Worm (Caenorhabditis elegans) whole organism, young adult: ENCODE results near the gene srh-39.

Source experiments
- B0019.2 ChIP-seq: fragments of 200-800 bp; sonication (Bioruptor generic); conservative IDR thresholded peaks from 2 replicates; pipeline ENCODE4 v1.3.6; 2022; ENCODE audit warnings: missing genetic modification reagents, missing genetic modification characterization, missing compliant biosample characterization
- C06A6.2 ChIP-seq: fragments of 200-800 bp; sonication (Bioruptor generic); conservative IDR thresholded peaks from 2 replicates; pipeline ENCODE4 v1.3.6; 2022; ENCODE audit warnings: missing genetic modification characterization, missing compliant biosample characterization
- D2030.7 ChIP-seq: fragments of 200-800 bp; sonication (Bioruptor generic); IDR thresholded peaks from 2 replicates; pipeline ENCODE4 v1.3.6; 2022; ENCODE audit warnings: missing genetic modification reagents, missing genetic modification characterization, missing compliant biosample characterization
- F10E7.11 ChIP-seq: sonication (generic microtip); optimal IDR thresholded peaks from 2 replicates; lab custom pipeline; 2017; ENCODE audit warnings: mild to moderate bottlenecking, missing genetic modification characterization, moderate library complexity, missing compliant biosample characterization
- F23B12.7 ChIP-seq: sonication (generic microtip); optimal IDR thresholded peaks from 2 replicates; lab custom pipeline; 2017; ENCODE audit warnings: missing genetic modification characterization, mild to moderate bottlenecking, missing compliant biosample characterization, antibody characterized with exemption, moderate library complexity; ENCODE audit not compliant: insufficient read depth
- F33H1.4 ChIP-seq: fragments of 200-800 bp; sonication (Bioruptor generic); IDR thresholded peaks from 2 replicates; pipeline ENCODE4 v1.3.6; 2022; ENCODE audit warnings: missing genetic modification reagents, missing genetic modification characterization, missing compliant biosample characterization
- F55B11.4 ChIP-seq: sonication (generic microtip); optimal IDR thresholded peaks from 2 replicates; lab custom pipeline; 2016; ENCODE audit warnings: missing compliant biosample characterization, missing genetic modification characterization, borderline replicate concordance; ENCODE audit not compliant: insufficient read depth
- Y56A3A.18 ChIP-seq: fragments of 200-800 bp; sonication (Bioruptor generic); IDR thresholded peaks from 2 replicates; pipeline ENCODE4 v1.3.6; 2022; ENCODE audit warnings: missing genetic modification reagents, missing genetic modification characterization, missing compliant biosample characterization
- athp-1 ChIP-seq: sonication (generic microtip); optimal IDR thresholded peaks from 2 replicates; lab custom pipeline; 2017; ENCODE audit warnings: mild to moderate bottlenecking, missing genetic modification characterization, missing compliant biosample characterization
- bed-1 ChIP-seq: fragments of 200-800 bp; sonication (Bioruptor generic); IDR thresholded peaks from 2 replicates; pipeline ENCODE4 v1.3.6; 2022; ENCODE audit warnings: missing genetic modification reagents, missing genetic modification characterization, missing compliant biosample characterization
- ceh-27 ChIP-seq: fragments of 200-800 bp; sonication (Bioruptor generic); optimal IDR thresholded peaks from 2 replicates; lab custom pipeline; 2018; ENCODE audit warnings: mild to moderate bottlenecking, missing genetic modification characterization, moderate library complexity, missing compliant biosample characterization
- ceh-40 ChIP-seq: fragments of 200-800 bp; sonication (Bioruptor generic); IDR thresholded peaks from 2 replicates; pipeline ENCODE4 v1.3.6; 2022; ENCODE audit warnings: missing genetic modification characterization, missing compliant biosample characterization
- ceh-91 ChIP-seq: fragments of 200-800 bp; sonication (Bioruptor generic); IDR thresholded peaks from 2 replicates; pipeline ENCODE4 v1.3.6; 2022; ENCODE audit warnings: missing genetic modification reagents, missing genetic modification characterization, missing compliant biosample characterization
- dox-1 ChIP-seq: fragments of 200-800 bp; sonication (Bioruptor generic); IDR thresholded peaks from 2 replicates; pipeline ENCODE4 v1.3.6; 2022; ENCODE audit warnings: missing genetic modification reagents, missing genetic modification characterization, missing compliant biosample characterization
- dpl-1 ChIP-seq: fragments of 150-350 bp; optimal IDR thresholded peaks from 2 replicates; lab custom pipeline; 2014; ENCODE audit warnings: missing biosample characterization, missing genetic modification reagents, missing genetic modification characterization
- efl-1 ChIP-seq: fragments of 150-350 bp; optimal IDR thresholded peaks from 2 replicates; lab custom pipeline; 2014; ENCODE audit warnings: missing biosample characterization, missing genetic modification reagents, missing genetic modification characterization
- egl-44 ChIP-seq: fragments of 200-800 bp; sonication (Bioruptor generic); IDR thresholded peaks from 2 replicates; pipeline ENCODE4 v1.3.6; 2022; ENCODE audit warnings: missing genetic modification reagents, missing genetic modification characterization, missing compliant biosample characterization
- ekl-4 ChIP-seq: fragments of 200-800 bp; sonication (Bioruptor generic); IDR thresholded peaks from 2 replicates; pipeline ENCODE4 v1.3.6; 2022; ENCODE audit warnings: missing genetic modification reagents, missing genetic modification characterization, missing compliant biosample characterization
- him-1 ChIP-seq: sonication (generic microtip); optimal IDR thresholded peaks from 2 replicates; lab custom pipeline; 2016; ENCODE audit warnings: missing genotype, missing genetic modification reagents, missing genetic modification characterization, missing compliant biosample characterization
- hmg-1.2 ChIP-seq: fragments of 200-800 bp; sonication (Bioruptor generic); IDR thresholded peaks from 2 replicates; pipeline ENCODE4 v1.3.6; 2022; ENCODE audit warnings: missing genetic modification reagents, missing genetic modification characterization, missing compliant biosample characterization
- hmg-20 ChIP-seq: fragments of 200-800 bp; sonication (Bioruptor generic); IDR thresholded peaks from 2 replicates; pipeline ENCODE4 v1.3.6; 2022; ENCODE audit warnings: missing genetic modification reagents, missing genetic modification characterization, missing compliant biosample characterization
- lin-35 ChIP-seq, 3 experiments: fragments of 150-350 bp in 2 of 3; sonication (generic microtip) in 1 of 3; optimal IDR thresholded peaks; 2 replicates each; lab custom pipeline; 2014 to 2018; ENCODE audit warnings: missing biosample characterization in 3 of 3, missing genetic modification characterization in 3 of 3, missing genetic modification reagents in 3 of 3
- lin-40 ChIP-seq: sonication (generic microtip); optimal IDR thresholded peaks from 2 replicates; lab custom pipeline; 2016; ENCODE audit warnings: missing genetic modification characterization, mild to moderate bottlenecking, missing compliant biosample characterization, missing genotype, missing genetic modification reagents
- lin-54 ChIP-seq: fragments of 200-800 bp; sonication (Bioruptor generic); optimal IDR thresholded peaks from 2 replicates; lab custom pipeline; 2018; ENCODE audit warnings: mild to moderate bottlenecking, missing genetic modification characterization, missing compliant biosample characterization
- lsl-1 ChIP-seq: fragments of 200-800 bp; sonication (Bioruptor generic); optimal IDR thresholded peaks from 2 replicates; lab custom pipeline; 2018; ENCODE audit warnings: mild to moderate bottlenecking, missing genetic modification characterization, moderate library complexity, missing compliant biosample characterization
- madf-6 ChIP-seq: fragments of 200-800 bp; sonication (Bioruptor generic); IDR thresholded peaks from 2 replicates; pipeline ENCODE4 v1.3.6; 2022; ENCODE audit warnings: missing genetic modification reagents, missing genetic modification characterization, missing compliant biosample characterization
- madf-8 ChIP-seq: fragments of 200-800 bp; sonication (Bioruptor generic); conservative IDR thresholded peaks from 2 replicates; pipeline ENCODE4 v1.3.6; 2022; ENCODE audit warnings: missing genetic modification reagents, missing genetic modification characterization, missing compliant biosample characterization
- mcd-1 ChIP-seq: fragments of 200-800 bp; sonication (Bioruptor generic); IDR thresholded peaks from 2 replicates; pipeline ENCODE4 v1.3.6; 2022; ENCODE audit warnings: missing genetic modification reagents, missing genetic modification characterization, missing compliant biosample characterization
- mxl-1 ChIP-seq: sonication (generic microtip); optimal IDR thresholded peaks from 2 replicates; lab custom pipeline; 2016; ENCODE audit warnings: missing genetic modification characterization, missing compliant biosample characterization
- nfya-2 ChIP-seq: fragments of 200-800 bp; sonication (Bioruptor generic); IDR thresholded peaks from 2 replicates; pipeline ENCODE4 v1.3.6; 2022; ENCODE audit warnings: missing genetic modification reagents, missing genetic modification characterization, missing compliant biosample characterization
- pha-4 ChIP-seq: fragments of 150-350 bp; sonication (generic microtip); optimal IDR thresholded peaks from 2 replicates; lab custom pipeline; 2014; ENCODE audit warnings: missing biosample characterization, missing genetic modification reagents, missing genetic modification characterization
- sea-2 ChIP-seq: fragments of 200-800 bp; sonication (Bioruptor generic); IDR thresholded peaks from 2 replicates; pipeline ENCODE4 v1.3.6; 2022; ENCODE audit warnings: missing genetic modification characterization, missing compliant biosample characterization
- somi-1 ChIP-seq: fragments of 200-800 bp; sonication (Bioruptor generic); optimal IDR thresholded peaks from 2 replicates; lab custom pipeline; 2018; ENCODE audit warnings: mild to moderate bottlenecking, missing genetic modification characterization, missing compliant biosample characterization
- unc-130 ChIP-seq: sonication (generic microtip); optimal IDR thresholded peaks from 2 replicates; lab custom pipeline; 2016; ENCODE audit warnings: missing genetic modification reagents, missing genetic modification characterization, missing compliant biosample characterization
- xnd-1 ChIP-seq: sonication (generic microtip); optimal IDR thresholded peaks from 2 replicates; lab custom pipeline; 2016; ENCODE audit warnings: missing genotype, missing genetic modification reagents, missing genetic modification characterization, missing compliant biosample characterization
- zfh-2 ChIP-seq: fragments of 200-800 bp; sonication (Bioruptor generic); conservative IDR thresholded peaks from 2 replicates; pipeline ENCODE4 v1.3.6; 2022; ENCODE audit warnings: missing genetic modification reagents, missing genetic modification characterization, missing compliant biosample characterization
- ztf-3 ChIP-seq: fragments of 200-800 bp; sonication (Bioruptor generic); optimal IDR thresholded peaks from 2 replicates; lab custom pipeline; 2018; ENCODE audit warnings: mild to moderate bottlenecking, missing genetic modification characterization, missing compliant biosample characterization

srh-39 gene

ce11 chrII:7781102-7781616 lies 15.8 kb upstream of the srh-39 start, which contains the start of the genes snpc-1.1 and spdl-1:
snpc-1.1 (minus strand) TSS chrII:7781301.
spdl-1 (plus strand) TSS chrII:7781566.
- peak; percentile 36 for TF ChIP-seq F23B12.7
- TF ChIP-seq madf-6, result peak; percentile 46; the same call in 1 of the 2 replicates
- TF ChIP-seq athp-1 (tag; lab: Kevin White, UChicago), result no peak
- TF ChIP-seq sea-2 (GFP tag; lab: Robert Waterston, UW), result no peak
- peak; percentile 33 for TF ChIP-seq lin-54 (GFP tag; lab: Kevin White, UChicago)
- no peak for TF ChIP-seq ekl-4 (GFP tag; lab: Robert Waterston, UW)
- peak; percentile 79 for TF ChIP-seq mcd-1
- no peak for TF ChIP-seq unc-130 (GFP tag; lab: Kevin White, UChicago)
- TF ChIP-seq B0019.2 (GFP tag; lab: Robert Waterston, UW), result no peak
- 0 out of 2 replicates have a peak, but pooled peaks have one; percentile 41 for TF ChIP-seq madf-8 (GFP tag; lab: Robert Waterston, UW)
- no peak for TF ChIP-seq lin-40
- TF ChIP-seq lin-35 (GFP tag; optimal IDR thresholded peaks at IDR 0.05; lab: Kevin White, UChicago), result peak in 1 of 3 experiments; percentile 53
- peak; percentile 45; the same call in 1 of the 2 replicates for TF ChIP-seq dox-1 (GFP tag; lab: Robert Waterston, UW)
- no peak for TF ChIP-seq Y56A3A.18 (GFP tag; lab: Robert Waterston, UW)
- no peak for TF ChIP-seq pha-4 (tag; lab: Kevin White, UChicago)
- peak; percentile 88 for TF ChIP-seq efl-1 (GFP tag; lab: Kevin White, UChicago)
- TF ChIP-seq egl-44 (GFP tag; lab: Robert Waterston, UW), result no peak
- no peak for TF ChIP-seq F55B11.4
- 0 out of 2 replicates have a peak, but pooled peaks have one; percentile 30 for TF ChIP-seq ceh-91
- peak; percentile 29 for TF ChIP-seq lsl-1 (GFP tag; lab: Kevin White, UChicago)
- TF ChIP-seq F33H1.4 (GFP tag; lab: Robert Waterston, UW), result peak; percentile 31; the same call in 1 of the 2 replicates
- no peak for TF ChIP-seq him-1
- TF ChIP-seq hmg-20 (GFP tag; lab: Robert Waterston, UW), result no peak
- no peak for TF ChIP-seq nfya-2 (GFP tag; lab: Robert Waterston, UW)
- TF ChIP-seq xnd-1 (tag; lab: Kevin White, UChicago), result peak; percentile 2
- no peak for TF ChIP-seq ztf-3 (GFP tag; lab: Kevin White, UChicago)
- TF ChIP-seq dpl-1, result peak; percentile 72
- no peak for TF ChIP-seq mxl-1 (tag; lab: Kevin White, UChicago)
- no peak for TF ChIP-seq bed-1 (GFP tag; lab: Robert Waterston, UW)
- peak; percentile 21; the same call in 1 of the 2 replicates for TF ChIP-seq hmg-1.2 (GFP tag; lab: Robert Waterston, UW)
- TF ChIP-seq C06A6.2 (GFP tag; lab: Robert Waterston, UW), result no peak
- TF ChIP-seq somi-1, result no peak
- TF ChIP-seq ceh-27, result no peak
- TF ChIP-seq D2030.7, result 0 out of 2 replicates have a peak, but pooled peaks have one; percentile 21

DNA sequence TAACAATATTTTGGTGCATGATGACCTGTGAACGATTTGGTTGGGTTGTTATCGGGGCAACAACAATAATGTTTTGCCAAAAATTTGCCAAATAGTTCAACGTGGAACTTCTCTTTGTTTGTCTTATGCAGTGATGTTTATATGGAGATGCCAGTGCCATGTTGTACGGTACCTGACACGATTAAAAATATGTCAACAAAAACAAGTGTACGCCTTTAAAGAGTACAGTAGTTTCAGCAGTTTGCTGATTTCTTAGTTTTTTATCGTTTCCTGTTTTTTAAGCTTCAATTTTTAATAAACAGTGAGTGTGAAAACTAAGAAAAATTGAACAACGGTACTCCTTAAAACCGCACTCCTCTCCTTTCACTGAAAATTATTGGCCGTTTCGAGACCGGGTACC lies 12.9 kb upstream of the srh-39 start:
- TF ChIP-seq F10E7.11 (no peak), bed-1 (GFP tag; lab: Robert Waterston, UW) (no peak), ceh-40 (GFP tag; lab: Robert Waterston, UW) (no peak), zfh-2 (GFP tag; lab: Robert Waterston, UW) (no peak), Y56A3A.18 (GFP tag; lab: Robert Waterston, UW) (0 out of 2 replicates have a peak, but pooled peaks have one; percentile 51)
